Worm (Caenorhabditis elegans): ENCODE results near the gene F14D7.9.
"Not testable (repeated sequence)": the region's sequence is repeated elsewhere in the genome, so short reads cannot be mapped to it uniquely, and the experiment has no call there.

DNA sequence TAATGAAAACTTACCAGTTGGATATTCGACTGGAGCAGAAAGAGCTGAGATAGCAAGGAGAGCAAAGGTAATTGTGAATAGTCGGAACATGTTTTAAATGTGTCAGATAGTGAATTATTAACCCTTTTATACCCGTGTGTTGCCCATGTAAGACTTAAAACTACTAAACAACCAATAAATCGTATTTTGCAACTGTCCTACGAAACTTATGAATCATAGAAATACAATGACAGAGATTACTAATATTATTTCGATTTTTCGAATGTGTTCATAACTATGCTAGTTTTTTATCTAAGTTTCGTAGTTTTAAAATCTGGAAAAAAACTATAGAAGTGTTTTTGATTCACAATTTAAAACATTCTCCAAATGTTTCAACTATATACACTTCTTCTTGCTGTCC is 12.3 kb downstream of the F14D7.9 start, which contains the start of gene spig-4:
- TF ChIP-seq aly-1 (tag; optimal IDR thresholded peaks at IDR 0.05); ceh-36 (tag; optimal IDR thresholded peaks at IDR 0.05); ama-1 (optimal IDR thresholded peaks at IDR 0.05); flt-1 (GFP tag; IDR thresholded peaks at IDR 0.05); hmg-4 (GFP tag; optimal IDR thresholded peaks at IDR 0.05): not testable (repeated sequence)
